Worm (Caenorhabditis elegans) whole organism, L3 larva: ENCODE measurements around the gene bcs-1.

Source experiments
- fkh-10 ChIP-seq: sonication (generic microtip); optimal IDR thresholded peaks from 2 replicates; lab custom pipeline; 2017; ENCODE audit warnings: missing biosample characterization, missing genetic modification reagents, missing genetic modification characterization
- lin-39 ChIP-seq: fragments of 150-350 bp; optimal IDR thresholded peaks from 2 replicates; lab custom pipeline; 2018; ENCODE audit warnings: missing biosample characterization, missing genetic modification reagents, missing genetic modification characterization
- nhr-11 ChIP-seq: fragments of 150-350 bp; optimal IDR thresholded peaks from 2 replicates; lab custom pipeline; 2014; ENCODE audit warnings: missing biosample characterization, missing genetic modification characterization
- nhr-25 ChIP-seq: sonication (generic microtip); optimal IDR thresholded peaks from 2 replicates; lab custom pipeline; 2017; ENCODE audit warnings: missing biosample characterization, missing genetic modification characterization
- nhr-28 ChIP-seq: fragments of 150-350 bp; optimal IDR thresholded peaks from 2 replicates; lab custom pipeline; 2014; ENCODE audit warnings: missing biosample characterization, missing genetic modification characterization
- snpc-4 ChIP-seq: fragments of 150-350 bp; optimal IDR thresholded peaks from 2 replicates; lab custom pipeline; 2014; ENCODE audit warnings: missing biosample characterization, missing genetic modification characterization

ce11 chrII:8531181-8531759, 39.6 kb upstream of the bcs-1 start, which contains the start of gene gldi-7:
- TF ChIP-seq nhr-11 (tag; lab: Kevin White, UChicago) (no peak), fkh-10 (GFP tag; lab: Kevin White, UChicago) (no peak), lin-39 (tag; lab: Kevin White, UChicago) (no peak), nhr-28 (no peak), nhr-25 (tag; lab: Kevin White, UChicago) (no peak), snpc-4 (tag; lab: Kevin White, UChicago) (no peak)
